Worm (Caenorhabditis elegans) whole organism, dauer: Measurements from ENCODE around the gene F48G7.12.
A peak's percentile ranks its signal among the peaks of the same experiment; 100 is the strongest.

Source experiments
- unc-62 ChIP-seq: sonication (generic microtip); optimal IDR thresholded peaks from 2 replicates; lab custom pipeline; 2017; ENCODE audit warnings: missing biosample characterization, missing genetic modification reagents, missing genetic modification characterization

F48G7.12 gene

ce11 chrV:657678-658077 lies 11.6 kb upstream of the F48G7.12 start, which contains the start of gene srh-246:
srh-246 (minus strand) TSS chrV:657778.
- no peak for TF ChIP-seq unc-62

- TF ChIP-seq unc-62: no peak
Measured at ce11 chrV:655823-656222, 9.8 kb upstream of the F48G7.12 start, which contains the start of gene srh-245. srh-245 (minus strand) TSS chrV:655923.

- no peak for TF ChIP-seq unc-62
Measured at ce11 chrV:654402-654801, 8.4 kb upstream of the F48G7.12 start, which contains the start of gene srj-6. srj-6 (minus strand) TSS chrV:654502.

- TF ChIP-seq unc-62: no peak
Measured at ce11 chrV:652940-653339, 6.9 kb upstream of the F48G7.12 start, which contains the start of gene srj-5. srj-5 (minus strand) TSS chrV:653040.

ce11 chrV:646888-647287 lies 859 bp upstream of the F48G7.12 start, which contains the start of gene ugt-42:
ugt-42 (plus strand) TSS chrV:647188.
- TF ChIP-seq unc-62: no peak

ce11 chrV:642750-643149 lies 3.3 kb downstream of the F48G7.12 start, which contains the start of gene nhr-190:
nhr-190 (minus strand) TSS chrV:642924.
- no peak for TF ChIP-seq unc-62

ce11 chrV:638328-638727 lies 7.7 kb downstream of the F48G7.12 start, which contains the start of gene srj-37:
srj-37 (plus strand) TSS chrV:638628.
- TF ChIP-seq unc-62: no peak

- TF ChIP-seq unc-62: no peak
Measured at ce11 chrV:636281-636680, 9.7 kb downstream of the F48G7.12 start, which contains the start of gene pals-31. pals-31 (plus strand) TSS chrV:636581.

ce11 chrV:635630-636029 lies 10.4 kb downstream of the F48G7.12 start:
- no peak for TF ChIP-seq unc-62

- no peak for TF ChIP-seq unc-62
Measured at ce11 chrV:634855-635254, 11.2 kb downstream of the F48G7.12 start, which contains the start of gene F48G7.10. F48G7.10 (minus strand) TSS chrV:634955.

ce11 chrV:631832-632231 lies 14.2 kb downstream of the F48G7.12 start:
- no peak for TF ChIP-seq unc-62

- TF ChIP-seq unc-62: no peak
Measured at ce11 chrV:628527-628926, 17.5 kb downstream of the F48G7.12 start, which contains the start of gene F48G7.9. F48G7.9 (minus strand) TSS chrV:628627.

- TF ChIP-seq unc-62: no peak
Measured at ce11 chrV:627585-627984, 18.4 kb downstream of the F48G7.12 start, which contains the start of gene F48G7.8. F48G7.8 (minus strand) TSS chrV:627685.

ce11 chrV:626321-626720 lies 19.7 kb downstream of the F48G7.12 start, which contains the start of gene F48G7.7:
F48G7.7 (minus strand) TSS chrV:626421.
- TF ChIP-seq unc-62: no peak

ce11 chrV:624922-625321 lies 21.1 kb downstream of the F48G7.12 start, which contains the start of gene srt-17:
srt-17 (minus strand) TSS chrV:625022.
- no peak for TF ChIP-seq unc-62

- no peak for TF ChIP-seq unc-62
Measured at ce11 chrV:622902-623301, 23.1 kb downstream of the F48G7.12 start, which contains the start of gene F48G7.5. F48G7.5 (minus strand) TSS chrV:622935.

ce11 chrV:620987-621386 lies 25.0 kb downstream of the F48G7.12 start:
- no peak for TF ChIP-seq unc-62

ce11 chrV:619054-619453 lies 27.0 kb downstream of the F48G7.12 start, which contains the start of gene F48G7.4:
F48G7.4 (plus strand) TSS chrV:619453.
- TF ChIP-seq unc-62: peak; percentile 31
